Worm (Caenorhabditis elegans) whole organism, L2 larva: Measurements from ENCODE around the gene F21A3.11.

Experiments
- ama-1 ChIP-seq: fragments of 150-350 bp; optimal IDR thresholded peaks from 2 replicates; lab custom pipeline; 2018; ENCODE audit warnings: inconsistent platforms
- ceh-82 ChIP-seq: fragments of 150-350 bp; optimal IDR thresholded peaks from 2 replicates; lab custom pipeline; 2014; ENCODE audit warnings: missing biosample characterization, missing genetic modification characterization
- lin-13 ChIP-seq: fragments of 150-350 bp; optimal IDR thresholded peaks from 2 replicates; lab custom pipeline; 2014; ENCODE audit warnings: missing biosample characterization, missing genetic modification reagents, missing genetic modification characterization
- nhr-11 ChIP-seq: fragments of 150-350 bp; optimal IDR thresholded peaks from 2 replicates; lab custom pipeline; 2014; ENCODE audit warnings: missing biosample characterization, missing genetic modification characterization
- sem-4 ChIP-seq: fragments of 150-350 bp; optimal IDR thresholded peaks from 2 replicates; lab custom pipeline; 2014; ENCODE audit warnings: missing biosample characterization, missing genetic modification reagents, missing genetic modification characterization
- ztf-11 ChIP-seq: sonication (generic microtip); optimal IDR thresholded peaks from 2 replicates; lab custom pipeline; 2017; ENCODE audit warnings: missing biosample characterization, missing genetic modification characterization

DNA sequence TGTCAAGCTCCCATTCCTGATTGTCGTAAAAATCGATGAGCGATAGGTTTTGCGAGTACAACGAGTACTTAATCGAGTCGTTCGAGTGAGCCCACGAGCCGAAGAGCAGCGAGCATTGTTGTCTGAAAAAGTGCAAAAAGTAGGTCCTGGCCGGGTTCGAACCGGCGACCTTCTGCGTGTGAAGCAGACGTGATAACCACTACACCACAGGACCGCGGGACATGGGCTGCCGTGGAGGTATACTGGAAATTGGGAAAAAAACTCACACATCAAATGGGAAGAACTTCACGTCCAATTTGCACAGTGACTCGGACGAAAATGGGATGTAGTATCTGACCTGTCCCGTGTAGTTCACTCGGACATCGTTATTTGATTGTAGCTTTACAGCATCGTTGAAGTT, 17.6 kb downstream of the F21A3.11 start:
- TF ChIP-seq lin-13 (GFP tag; lab: Kevin White, UChicago) (no peak), nhr-11 (tag; lab: Kevin White, UChicago) (no peak), ceh-82 (no peak), sem-4 (no peak), ama-1 (lab: Kevin White, UChicago) (no peak), ztf-11 (tag; lab: Kevin White, UChicago) (no peak)
